Worm (Caenorhabditis elegans) whole organism, L2 larva: ENCODE results near the gene R10E8.2.

Experiments
- F13H6.1 ChIP-seq: sonication (generic microtip); optimal IDR thresholded peaks from 2 replicates; lab custom pipeline; 2016; ENCODE audit warnings: missing genetic modification characterization, missing compliant biosample characterization
- R02D3.7 ChIP-seq: fragments of 150-350 bp; optimal IDR thresholded peaks from 2 replicates; lab custom pipeline; 2014; ENCODE audit warnings: missing biosample characterization, missing genetic modification characterization
- Y55F3AM.14 ChIP-seq: fragments of 200-800 bp; sonication (Bioruptor generic); optimal IDR thresholded peaks from 2 replicates; lab custom pipeline; 2018; ENCODE audit warnings: mild to moderate bottlenecking, missing genetic modification characterization, missing compliant biosample characterization
- ZK546.5 ChIP-seq: sonication (generic microtip); optimal IDR thresholded peaks from 2 replicates; lab custom pipeline; 2017; ENCODE audit warnings: missing biosample characterization, missing genetic modification characterization
- alr-1 ChIP-seq: fragments of 150-350 bp; optimal IDR thresholded peaks from 2 replicates; lab custom pipeline; 2014; ENCODE audit warnings: missing biosample characterization, missing genetic modification characterization
- aly-2 ChIP-seq: fragments of 150-350 bp; optimal IDR thresholded peaks from 2 replicates; lab custom pipeline; 2014; ENCODE audit warnings: missing biosample characterization, missing genetic modification characterization
- ama-1 ChIP-seq: fragments of 150-350 bp; optimal IDR thresholded peaks from 2 replicates; lab custom pipeline; 2018; ENCODE audit warnings: inconsistent platforms
- dmd-4 ChIP-seq: sonication (generic microtip); optimal IDR thresholded peaks from 2 replicates; lab custom pipeline; 2017; ENCODE audit warnings: missing biosample characterization, missing genetic modification characterization
- egl-27 ChIP-seq: sonication (generic microtip); optimal IDR thresholded peaks from 3 replicates; lab custom pipeline; 2017; ENCODE audit warnings: missing biosample characterization, missing genetic modification reagents, missing genetic modification characterization
- fos-1 ChIP-seq: fragments of 150-350 bp; optimal IDR thresholded peaks from 2 replicates; lab custom pipeline; 2014; ENCODE audit warnings: missing biosample characterization, missing genetic modification characterization
- gmeb-1 ChIP-seq: fragments of 150-350 bp; optimal IDR thresholded peaks from 2 replicates; lab custom pipeline; 2014; ENCODE audit warnings: missing biosample characterization, missing genetic modification characterization
- lin-11 ChIP-seq: fragments of 150-350 bp; sonication (generic microtip); optimal IDR thresholded peaks from 2 replicates; lab custom pipeline; 2014; ENCODE audit warnings: missing biosample characterization, missing genetic modification characterization, inconsistent platforms, mixed read lengths
- lin-13 ChIP-seq: fragments of 150-350 bp; optimal IDR thresholded peaks from 2 replicates; lab custom pipeline; 2014; ENCODE audit warnings: missing biosample characterization, missing genetic modification reagents, missing genetic modification characterization
- lin-39 ChIP-seq: fragments of 150-350 bp; optimal IDR thresholded peaks from 2 replicates; lab custom pipeline; 2014; ENCODE audit warnings: missing biosample characterization, missing genetic modification reagents, missing genetic modification characterization
- lsy-2 ChIP-seq, 2 experiments: fragments of 150-350 bp in 1 of 2; sonication (generic microtip) in 1 of 2; optimal IDR thresholded peaks; 2 replicates each; lab custom pipeline; 2014 to 2017; ENCODE audit warnings: missing biosample characterization in 2 of 2, missing genetic modification characterization in 2 of 2
- mab-5 ChIP-seq: fragments of 150-350 bp; optimal IDR thresholded peaks from 2 replicates; lab custom pipeline; 2014; ENCODE audit warnings: missing biosample characterization, missing genetic modification characterization
- mdl-1 ChIP-seq, 2 experiments: fragments of 150-350 bp in 1 of 2; sonication (generic microtip) in 1 of 2; optimal IDR thresholded peaks; 2 replicates each; lab custom pipeline; 2017; ENCODE audit warnings: missing biosample characterization in 2 of 2, missing genetic modification characterization in 2 of 2
- nhr-11 ChIP-seq: fragments of 150-350 bp; optimal IDR thresholded peaks from 2 replicates; lab custom pipeline; 2014; ENCODE audit warnings: missing biosample characterization, missing genetic modification characterization
- nhr-129 ChIP-seq: fragments of 150-350 bp; optimal IDR thresholded peaks from 2 replicates; lab custom pipeline; 2014; ENCODE audit warnings: missing biosample characterization, missing genetic modification characterization
- nhr-21 ChIP-seq: fragments of 150-350 bp; optimal IDR thresholded peaks from 2 replicates; lab custom pipeline; 2014; ENCODE audit warnings: missing biosample characterization, missing genetic modification characterization
- nhr-23 ChIP-seq: fragments of 150-350 bp; optimal IDR thresholded peaks from 2 replicates; lab custom pipeline; 2014; ENCODE audit warnings: missing biosample characterization, missing genetic modification reagents, missing genetic modification characterization
- nhr-237 ChIP-seq: fragments of 150-350 bp; optimal IDR thresholded peaks from 2 replicates; lab custom pipeline; 2014; ENCODE audit warnings: missing biosample characterization, missing genetic modification characterization
- nhr-6 ChIP-seq: fragments of 150-350 bp; optimal IDR thresholded peaks from 2 replicates; lab custom pipeline; 2014; ENCODE audit warnings: missing biosample characterization, missing genetic modification characterization
- nhr-77 ChIP-seq: fragments of 150-350 bp; optimal IDR thresholded peaks from 2 replicates; lab custom pipeline; 2014; ENCODE audit warnings: missing biosample characterization, missing genetic modification characterization
- sem-4 ChIP-seq: fragments of 150-350 bp; optimal IDR thresholded peaks from 2 replicates; lab custom pipeline; 2014; ENCODE audit warnings: missing biosample characterization, missing genetic modification reagents, missing genetic modification characterization
- skn-1 ChIP-seq: sonication (generic microtip); optimal IDR thresholded peaks from 2 replicates; lab custom pipeline; 2017; ENCODE audit warnings: missing biosample characterization, missing genetic modification characterization
- sma-3 ChIP-seq: sonication (generic microtip); optimal IDR thresholded peaks from 2 replicates; lab custom pipeline; 2016; ENCODE audit warnings: missing genetic modification reagents, missing genetic modification characterization, missing compliant biosample characterization
- sma-9 ChIP-seq, 2 experiments: fragments of 150-350 bp in 1 of 2; sonication (generic microtip) in 1 of 2; optimal IDR thresholded peaks; 2 replicates each; lab custom pipeline; 2014 to 2016; ENCODE audit warnings: missing genetic modification characterization in 2 of 2, mild to moderate bottlenecking in 1 of 2, missing biosample characterization in 1 of 2, missing compliant biosample characterization in 1 of 2, missing genetic modification reagents in 1 of 2, moderate library complexity in 1 of 2
- snpc-4 ChIP-seq: fragments of 150-350 bp; optimal IDR thresholded peaks from 2 replicates; lab custom pipeline; 2014; ENCODE audit warnings: missing biosample characterization, missing genetic modification characterization
- unc-39 ChIP-seq: fragments of 150-350 bp; optimal IDR thresholded peaks from 2 replicates; lab custom pipeline; 2014; ENCODE audit warnings: missing biosample characterization, missing genetic modification characterization
- unc-55 ChIP-seq: fragments of 150-350 bp; sonication (generic microtip); optimal IDR thresholded peaks from 3 replicates; lab custom pipeline; 2014; ENCODE audit warnings: missing biosample characterization, missing genetic modification reagents, missing genetic modification characterization
- unc-62 ChIP-seq: fragments of 150-350 bp; optimal IDR thresholded peaks from 2 replicates; lab custom pipeline; 2014; ENCODE audit warnings: missing biosample characterization, missing genetic modification reagents, missing genetic modification characterization
- zag-1 ChIP-seq: fragments of 150-350 bp; optimal IDR thresholded peaks from 2 replicates; lab custom pipeline; 2014; ENCODE audit warnings: missing biosample characterization, missing genetic modification characterization
- ztf-1 ChIP-seq: fragments of 200-800 bp; sonication (Bioruptor generic); conservative IDR thresholded peaks from 2 replicates; pipeline ENCODE4 v1.3.6; 2022; ENCODE audit warnings: missing genetic modification characterization, missing compliant biosample characterization
- ztf-11 ChIP-seq: sonication (generic microtip); optimal IDR thresholded peaks from 2 replicates; lab custom pipeline; 2017; ENCODE audit warnings: missing biosample characterization, missing genetic modification characterization
- ztf-4 ChIP-seq: fragments of 150-350 bp; optimal IDR thresholded peaks from 2 replicates; lab custom pipeline; 2014; ENCODE audit warnings: missing biosample characterization, missing genetic modification characterization

The R10E8.2 gene

ce11 chrV:18280778-18281177 lies 27.2 kb downstream of the R10E8.2 start, which contains the start of gene Y51A2A.16:
Gene Y51A2A.16 (minus strand): TSS chrV:18280878.
- TF ChIP-seq nhr-6 (tag; lab: Kevin White, UChicago) = no peak
- no peak for TF ChIP-seq nhr-77 (tag; lab: Kevin White, UChicago)

DNA sequence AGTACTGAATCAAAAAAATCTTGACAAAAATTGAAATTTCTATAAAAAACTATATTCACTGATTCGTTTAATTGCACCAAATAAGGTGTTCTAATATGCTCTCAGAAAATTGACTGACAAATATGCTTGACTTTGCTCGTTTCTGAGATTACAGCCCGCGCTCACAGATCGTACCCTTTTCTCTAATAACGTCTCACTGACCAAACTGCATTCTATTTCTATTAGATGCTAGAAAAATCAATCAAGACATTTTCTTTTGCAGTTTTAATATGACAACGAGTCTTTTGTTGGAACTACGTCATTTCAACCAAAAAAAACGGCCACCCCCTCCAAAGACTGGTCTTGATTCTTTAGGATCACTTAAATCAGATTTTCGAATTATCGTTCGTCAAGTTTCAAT lies 29.0 kb downstream of the R10E8.2 start, which contains the start of gene clec-247:
TSS of gene clec-247 (plus strand) at position 301 of the 400 bp plus-strand sequence.
- no peak for TF ChIP-seq lsy-2 (tag; optimal IDR thresholded peaks at IDR 0.05; lab: Kevin White, UChicago)
- TF ChIP-seq nhr-23 (tag; lab: Kevin White, UChicago) = no peak
- TF ChIP-seq unc-62 (GFP tag; lab: Kevin White, UChicago) = no peak
- no peak for TF ChIP-seq dmd-4 (tag; lab: Kevin White, UChicago)
- no peak for TF ChIP-seq snpc-4 (tag; lab: Kevin White, UChicago)
- TF ChIP-seq fos-1 (tag; lab: Kevin White, UChicago) = no peak
- TF ChIP-seq lin-39 (tag; lab: Kevin White, UChicago) = no peak
- no peak for TF ChIP-seq mdl-1 (tag; optimal IDR thresholded peaks at IDR 0.05; lab: Kevin White, UChicago)

ce11 chrV:18290642-18291041 lies 37.0 kb downstream of the R10E8.2 start, which contains the start of gene Y51A2A.4:
Gene Y51A2A.4 (plus strand): TSS chrV:18290942.
- TF ChIP-seq sma-9 (GFP tag; optimal IDR thresholded peaks at IDR 0.05; lab: Kevin White, UChicago) (no peak), sma-9 (tag; optimal IDR thresholded peaks at IDR 0.05; lab: Kevin White, UChicago) (no peak), ztf-4 (no peak), nhr-11 (tag; lab: Kevin White, UChicago) (no peak), lin-13 (GFP tag; lab: Kevin White, UChicago) (no peak), alr-1 (tag; lab: Kevin White, UChicago) (no peak)

DNA sequence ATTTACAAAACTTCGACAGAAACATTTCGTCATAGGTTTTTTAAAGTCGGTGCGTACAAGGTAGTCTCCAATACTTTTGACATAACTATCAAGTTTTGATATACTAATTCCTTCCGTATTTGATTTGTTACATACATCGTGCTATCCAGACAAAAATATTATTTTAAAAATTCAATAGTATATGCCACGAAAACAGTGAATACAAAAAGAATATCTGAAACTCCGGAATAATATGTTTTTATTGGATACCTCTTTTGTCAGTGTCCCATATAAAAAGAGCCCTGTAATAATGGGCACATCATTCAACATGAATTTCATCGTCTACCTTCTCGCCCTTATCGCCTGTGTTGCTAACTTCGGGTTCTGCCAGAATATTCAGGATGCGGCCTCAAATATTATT lies 38.7 kb downstream of the R10E8.2 start, which contains the start of gene Y51A2A.12:
TSS of gene Y51A2A.12 (plus strand) at position 301 of the 400 bp plus-strand sequence.
- TF ChIP-seq unc-39 (tag; lab: Kevin White, UChicago) (no peak), gmeb-1 (tag; lab: Kevin White, UChicago) (no peak), sem-4 (tag; lab: Kevin White, UChicago) (no peak), nhr-21 (tag; lab: Kevin White, UChicago) (no peak), F13H6.1 (tag; lab: Kevin White, UChicago) (no peak), zag-1 (no peak), lin-11 (tag; lab: Kevin White, UChicago) (no peak), dmd-4 (tag; lab: Kevin White, UChicago) (no peak), nhr-129 (tag; lab: Kevin White, UChicago) (no peak), nhr-23 (tag; lab: Kevin White, UChicago) (no peak)

DNA sequence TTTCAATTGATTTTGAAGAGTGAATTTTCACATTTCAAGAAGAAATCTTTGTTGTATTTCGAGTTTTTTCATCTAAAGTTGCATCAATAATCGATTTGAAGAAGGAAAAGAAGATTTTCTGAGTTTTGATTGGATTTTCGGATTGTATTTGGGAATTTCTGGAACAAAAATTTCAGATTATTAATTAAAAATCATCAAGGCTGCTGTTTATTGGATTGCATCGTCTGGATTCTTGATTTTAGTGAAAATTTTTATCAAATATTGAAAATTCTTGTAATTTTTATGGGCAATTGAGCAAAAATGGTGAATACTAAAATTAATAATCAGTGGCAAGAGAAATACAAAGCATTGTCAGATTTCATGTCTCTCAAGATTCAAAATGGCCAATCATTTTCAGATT lies 44.9 kb downstream of the R10E8.2 start, which contains the start of gene Y51A2A.5:
TSS of gene Y51A2A.5 (plus strand) at position 301 of the 400 bp plus-strand sequence.
- TF ChIP-seq ama-1 (lab: Kevin White, UChicago) (no peak), aly-2 (tag; lab: Kevin White, UChicago) (no peak), zag-1 (no peak), ztf-11 (no peak), Y55F3AM.14 (GFP tag; lab: Kevin White, UChicago) (no peak), sma-9 (GFP tag; optimal IDR thresholded peaks at IDR 0.05; lab: Kevin White, UChicago) (no peak), sma-9 (tag; optimal IDR thresholded peaks at IDR 0.05; lab: Kevin White, UChicago) (no peak), nhr-21 (tag; lab: Kevin White, UChicago) (no peak), sma-3 (GFP tag; lab: Kevin White, UChicago) (no peak), fos-1 (tag; lab: Kevin White, UChicago) (no peak), ztf-4 (no peak)
- TF ChIP-seq, all 48 proteins: peak for 0

ce11 chrV:18299313-18299712 lies 45.7 kb downstream of the R10E8.2 start:
- no peak for TF ChIP-seq aly-2 (tag; lab: Kevin White, UChicago)
- TF ChIP-seq nhr-237 = no peak
- TF ChIP-seq nhr-77 (tag; lab: Kevin White, UChicago) = no peak
- no peak for TF ChIP-seq lin-11 (tag; lab: Kevin White, UChicago)
- no peak for TF ChIP-seq mab-5 (tag; lab: Kevin White, UChicago)
- TF ChIP-seq R02D3.7 = no peak
- no peak for TF ChIP-seq ama-1 (lab: Kevin White, UChicago)
- no peak for TF ChIP-seq mdl-1 (tag; optimal IDR thresholded peaks at IDR 0.05; lab: Kevin White, UChicago)
- TF ChIP-seq unc-55 = no peak
- no peak for TF ChIP-seq unc-62 (GFP tag; lab: Kevin White, UChicago)
- no peak for TF ChIP-seq sem-4 (tag; lab: Kevin White, UChicago)
- TF ChIP-seq ztf-1 = no peak
- no peak for TF ChIP-seq egl-27 (tag; lab: Kevin White, UChicago)
- TF ChIP-seq skn-1 (tag; lab: Kevin White, UChicago) = no peak
- no peak for TF ChIP-seq ztf-11
- no peak for TF ChIP-seq fos-1 (tag; lab: Kevin White, UChicago)
- no peak for TF ChIP-seq ZK546.5 (tag; lab: Kevin White, UChicago)
